Worm (Caenorhabditis elegans): ENCODE results near the gene ZC262.2.

The ZC262.2 gene

ce11 chrIII:8380645-8381044 lies 48.8 kb downstream of the ZC262.2 start, which contains the start of gene R05D3.12:
TSS of gene R05D3.12 (plus strand) at chrIII:8380945.
- TF ChIP-seq lin-13 (tag; optimal IDR thresholded peaks at IDR 0.05) (no peak), elt-3 (tag; optimal IDR thresholded peaks at IDR 0.05) (no peak), ham-2 (GFP tag; optimal IDR thresholded peaks at IDR 0.05) (no peak), sptf-1 (tag; optimal IDR thresholded peaks at IDR 0.05) (no peak), zip-8 (tag; optimal IDR thresholded peaks at IDR 0.05) (no peak)
